Worm (Caenorhabditis elegans): ENCODE data around the gene T07F12.4.

T07F12.4 gene

DNA sequence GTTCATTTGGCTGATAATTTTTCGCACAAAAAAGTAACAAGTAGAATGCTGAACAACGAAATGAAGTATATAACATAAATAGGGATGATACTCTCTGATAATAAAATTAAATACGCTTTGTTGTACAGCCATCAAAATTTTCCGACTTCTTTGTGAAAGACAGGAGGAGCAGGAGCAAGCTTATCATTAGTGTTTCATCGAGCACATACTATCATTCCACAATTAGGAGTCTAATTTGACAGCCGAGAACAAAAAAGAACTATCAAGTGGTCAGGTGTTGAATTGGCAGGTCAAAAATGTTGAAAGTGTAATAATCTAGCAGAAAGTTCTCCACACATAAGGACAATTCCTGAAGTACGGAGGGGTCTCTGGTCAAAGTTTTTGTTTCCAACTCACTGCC, 27.5 kb upstream of the T07F12.4 start:
- TF ChIP-seq ztf-1 (GFP tag; conservative IDR thresholded peaks at IDR 0.05) (no peak), Y55F3AM.14 (GFP tag; optimal IDR thresholded peaks at IDR 0.05) (no peak), nhr-129 (tag; optimal IDR thresholded peaks at IDR 0.05) (no peak), zag-1 (tag; optimal IDR thresholded peaks at IDR 0.05) (no peak)

DNA sequence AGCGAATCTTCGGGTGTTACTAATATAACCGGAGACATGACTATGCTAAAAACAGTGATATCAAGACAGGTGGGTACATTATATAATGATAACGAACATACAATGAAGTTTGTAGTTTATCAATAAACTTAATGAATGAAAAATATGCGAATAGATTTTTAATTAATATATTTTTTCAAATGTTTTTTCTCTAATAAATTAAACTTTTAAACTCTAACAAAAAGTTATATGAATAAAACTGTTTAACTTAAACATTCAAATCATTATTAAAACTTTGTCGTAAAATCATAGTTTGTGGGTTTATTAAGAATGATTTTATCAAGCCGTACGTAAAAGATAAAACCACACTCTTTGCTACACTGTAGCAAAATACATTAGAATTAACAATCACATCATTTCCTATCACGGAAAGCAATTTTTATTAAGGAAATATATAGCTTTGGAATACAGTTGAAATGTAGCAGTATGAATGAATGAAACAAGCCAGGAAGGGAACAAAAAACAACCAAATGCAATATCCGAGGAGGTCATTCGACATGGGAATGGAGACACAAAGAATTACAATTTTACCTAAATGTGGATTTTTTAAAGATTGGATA, 20.4 kb upstream of the T07F12.4 start, which contains the start of gene K05B2.4:
TSS of gene K05B2.4 (minus strand) at position 51 of the 599 bp plus-strand sequence.
- TF ChIP-seq ama-1 (optimal IDR thresholded peaks at IDR 0.05) (no peak), ztf-1 (GFP tag; conservative IDR thresholded peaks at IDR 0.05) (no peak), unc-62 (GFP tag; optimal IDR thresholded peaks at IDR 0.05) (no peak), sem-4 (tag; optimal IDR thresholded peaks at IDR 0.05) (no peak), dmd-4 (tag; optimal IDR thresholded peaks at IDR 0.05) (no peak), skn-1 (tag; optimal IDR thresholded peaks at IDR 0.05) (no peak), nhr-6 (tag; optimal IDR thresholded peaks at IDR 0.05) (no peak), lin-11 (tag; optimal IDR thresholded peaks at IDR 0.05) (no peak), ceh-82 (tag; optimal IDR thresholded peaks at IDR 0.05) (no peak), elt-1 (tag; optimal IDR thresholded peaks at IDR 0.05) (no peak), nhr-11 (tag; optimal IDR thresholded peaks at IDR 0.05) (no peak)

- TF ChIP-seq zag-1 (tag; optimal IDR thresholded peaks at IDR 0.05) (no peak), egl-27 (tag; optimal IDR thresholded peaks at IDR 0.05) (no peak), Y55F3AM.14 (GFP tag; optimal IDR thresholded peaks at IDR 0.05) (no peak), nhr-23 (tag; optimal IDR thresholded peaks at IDR 0.05) (no peak), peb-1 (tag; optimal IDR thresholded peaks at IDR 0.05) (no peak), nhr-237 (tag; optimal IDR thresholded peaks at IDR 0.05) (no peak), lin-39 (tag; optimal IDR thresholded peaks at IDR 0.05) (no peak), sma-3 (GFP tag; optimal IDR thresholded peaks at IDR 0.05) (no peak), unc-39 (tag; optimal IDR thresholded peaks at IDR 0.05) (no peak), mbf-1 (tag; optimal IDR thresholded peaks at IDR 0.05) (no peak), dmd-4 (tag; optimal IDR thresholded peaks at IDR 0.05) (no peak), mab-5 (tag; optimal IDR thresholded peaks at IDR 0.05) (no peak), alr-1 (tag; optimal IDR thresholded peaks at IDR 0.05) (no peak), ztf-4 (tag; optimal IDR thresholded peaks at IDR 0.05) (no peak), ceh-82 (tag; optimal IDR thresholded peaks at IDR 0.05) (no peak), nhr-12 (tag; optimal IDR thresholded peaks at IDR 0.05) (no peak), crh-2 (tag; optimal IDR thresholded peaks at IDR 0.05) (no peak), ama-1 (optimal IDR thresholded peaks at IDR 0.05) (no peak)
Observed at ce11 chrX:4915879-4916278, 15.3 kb upstream of the T07F12.4 start, which contains the start of gene ifa-4. ifa-4 (minus strand) TSS chrX:4915979.

DNA sequence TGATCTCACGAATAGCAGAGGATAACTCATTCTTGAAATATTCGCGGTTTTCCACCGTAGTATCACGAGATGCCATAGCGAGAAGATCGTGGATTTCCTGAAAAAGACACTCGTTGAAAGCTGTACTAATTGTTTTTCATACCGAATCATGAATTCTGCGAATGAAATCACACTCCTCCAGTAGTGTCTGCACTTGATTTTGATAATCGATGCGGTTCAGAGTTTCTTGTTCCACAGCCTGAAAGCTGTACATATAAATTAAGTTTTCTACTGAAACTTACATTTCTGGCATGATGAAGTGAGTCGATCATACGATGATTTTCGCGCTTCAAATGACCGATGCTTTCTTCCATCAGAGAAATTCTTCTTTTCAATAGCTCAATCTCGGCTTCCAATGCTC, 13.8 kb upstream of the T07F12.4 start:
- TF ChIP-seq lin-13 (GFP tag; optimal IDR thresholded peaks at IDR 0.05) (no peak), nhr-10 (tag; optimal IDR thresholded peaks at IDR 0.05) (no peak), aly-2 (tag; optimal IDR thresholded peaks at IDR 0.05) (no peak), dmd-4 (tag; optimal IDR thresholded peaks at IDR 0.05) (no peak), unc-55 (GFP tag; optimal IDR thresholded peaks at IDR 0.05) (no peak), mbf-1 (tag; optimal IDR thresholded peaks at IDR 0.05) (no peak), alr-1 (tag; optimal IDR thresholded peaks at IDR 0.05) (no peak), nhr-129 (tag; optimal IDR thresholded peaks at IDR 0.05) (no peak), nhr-12 (tag; optimal IDR thresholded peaks at IDR 0.05) (no peak), unc-39 (tag; optimal IDR thresholded peaks at IDR 0.05) (no peak), peb-1 (tag; optimal IDR thresholded peaks at IDR 0.05) (no peak), nhr-25 (tag; optimal IDR thresholded peaks at IDR 0.05) (no peak), sma-9 (GFP tag; optimal IDR thresholded peaks at IDR 0.05) (no peak), sma-9 (tag; optimal IDR thresholded peaks at IDR 0.05) (no peak), ZK546.5 (tag; optimal IDR thresholded peaks at IDR 0.05) (no peak), mdl-1 (tag; optimal IDR thresholded peaks at IDR 0.05) (no peak), sma-3 (GFP tag; optimal IDR thresholded peaks at IDR 0.05) (no peak), ztf-1 (GFP tag; conservative IDR thresholded peaks at IDR 0.05) (no peak), blmp-1 (tag; optimal IDR thresholded peaks at IDR 0.05; ENCODE audit: insufficient read depth) (no peak)

Measured in whole organism, L2 larva.